Worm (Caenorhabditis elegans) whole organism, mixed stage, embryonic: Measurements from ENCODE around the gene C18H9.1.
A peak's percentile ranks its signal among the peaks of the same experiment; 100 is the strongest.

ENCODE experiments used
- nhr-76 ChIP-seq: sonication (generic microtip); optimal IDR thresholded peaks from 2 replicates; lab custom pipeline; 2017; ENCODE audit warnings: missing biosample characterization, missing genetic modification characterization
- pha-4 ChIP-seq: fragments of 150-350 bp; optimal IDR thresholded peaks from 2 replicates; lab custom pipeline; 2018; ENCODE audit warnings: missing biosample characterization, missing genetic modification reagents, missing genetic modification characterization
- unc-39 ChIP-seq: fragments of 150-350 bp; optimal IDR thresholded peaks from 2 replicates; lab custom pipeline; 2014; ENCODE audit warnings: missing biosample characterization, missing genetic modification characterization

ce11 chrII:6721581-6721980, 22.7 kb downstream of the C18H9.1 start:
- TF ChIP-seq pha-4 (tag; lab: Kevin White, UChicago), result no peak
- TF ChIP-seq nhr-76 (tag; lab: Kevin White, UChicago), result no peak
- TF ChIP-seq unc-39 (tag; lab: Kevin White, UChicago), result peak; percentile 48
